Fruit fly (Drosophila melanogaster): Measurements from ENCODE around the gene tal-AA.

The tal-AA gene

dm6 chr3R:13793979-13794665 is 18.8 kb upstream of the tal-AA start (continued):
- peak; percentile 79 for TF ChIP-seq dmrt11E (tag; optimal IDR thresholded peaks at IDR 0.05)
- TF ChIP-seq sob (GFP tag; IDR thresholded peaks at IDR 0.05): peak; percentile 17; the same call in 1 of the 2 replicates
- no peak for TF ChIP-seq CG7786 (GFP tag; optimal IDR thresholded peaks at IDR 0.05)
- no peak for TF ChIP-seq sna (GFP tag; IDR thresholded peaks at IDR 0.05; ENCODE audit: partially characterized antibody)
- TF ChIP-seq CG15011 (GFP tag; optimal IDR thresholded peaks at IDR 0.05): peak; percentile 11
- TF ChIP-seq NC2β (GFP tag; optimal IDR thresholded peaks at IDR 0.05): peak; percentile 6
- TF ChIP-seq CG17912 (GFP tag; optimal IDR thresholded peaks at IDR 0.05): no peak
- peak; percentile 43 for TF ChIP-seq Dek (tag; optimal IDR thresholded peaks at IDR 0.05)
- TF ChIP-seq Opbp (GFP tag; IDR thresholded peaks at IDR 0.05; ENCODE audit: partially characterized antibody): no peak
- no peak for TF ChIP-seq Side (GFP tag; optimal IDR thresholded peaks at IDR 0.05)
- no peak for TF ChIP-seq tna (GFP tag; IDR thresholded peaks at IDR 0.05; ENCODE audit: partially characterized antibody)
- peak; percentile 31 for TF ChIP-seq CG3838 (GFP tag; optimal IDR thresholded peaks at IDR 0.05)
- TF ChIP-seq Sry-δ (GFP tag; optimal IDR thresholded peaks at IDR 0.05): no peak
- TF ChIP-seq gem (tag; optimal IDR thresholded peaks at IDR 0.05): peak; percentile 89
- no peak for TF ChIP-seq CG10565 (GFP tag; optimal IDR thresholded peaks at IDR 0.05)
- TF ChIP-seq fd64A (GFP tag; optimal IDR thresholded peaks at IDR 0.05): no peak
- TF ChIP-seq pb (GFP tag; optimal IDR thresholded peaks at IDR 0.05): no peak
- TF ChIP-seq CG4854 (GFP tag; optimal IDR thresholded peaks at IDR 0.05): no peak
- TF ChIP-seq CG18476 (GFP tag; optimal IDR thresholded peaks at IDR 0.05): peak; percentile 4
- TF ChIP-seq CG12659 (GFP tag; optimal IDR thresholded peaks at IDR 0.05): peak; percentile 37
- TF ChIP-seq CG9817 (tag; optimal IDR thresholded peaks at IDR 0.05): peak; percentile 33
- TF ChIP-seq CG15479 (GFP tag; optimal IDR thresholded peaks at IDR 0.05): no peak
- peak; percentile 83 for TF ChIP-seq unpg (GFP tag; optimal IDR thresholded peaks at IDR 0.05)
- peak; percentile 62 for TF ChIP-seq dysf (GFP tag; IDR thresholded peaks at IDR 0.05)
- no peak for TF ChIP-seq CG6765 (GFP tag; optimal IDR thresholded peaks at IDR 0.05)
- peak; percentile 57 for TF ChIP-seq salm (tag; optimal IDR thresholded peaks at IDR 0.05)
- TF ChIP-seq twi (tag; optimal IDR thresholded peaks at IDR 0.05): peak; percentile 35
- no peak for TF ChIP-seq vfl (GFP tag; optimal IDR thresholded peaks at IDR 0.05)
- TF ChIP-seq CG8944 (GFP tag; optimal IDR thresholded peaks at IDR 0.05): peak; percentile 18
- peak; percentile 57; the same call in 1 of the 3 replicates for TF ChIP-seq ase (GFP tag; IDR thresholded peaks at IDR 0.05)
- TF ChIP-seq trh (GFP tag; optimal IDR thresholded peaks at IDR 0.05): no peak
- TF ChIP-seq CG6854 (GFP tag; optimal IDR thresholded peaks at IDR 0.05): no peak
- peak; percentile 54 for TF ChIP-seq CG4707 (GFP tag; optimal IDR thresholded peaks at IDR 0.05)
- no peak for TF ChIP-seq wek (GFP tag; optimal IDR thresholded peaks at IDR 0.05)
- no peak for TF ChIP-seq Dfd (GFP tag; optimal IDR thresholded peaks at IDR 0.05)
- TF ChIP-seq CG8765 (GFP tag; IDR thresholded peaks at IDR 0.05): no peak
- TF ChIP-seq trem (tag; optimal IDR thresholded peaks at IDR 0.05): peak; percentile 66
- no peak for TF ChIP-seq Hand (GFP tag; optimal IDR thresholded peaks at IDR 0.05)
- TF ChIP-seq zen2 (GFP tag; IDR thresholded peaks at IDR 0.05; ENCODE audit: partially characterized antibody): no peak
- TF ChIP-seq CG6654 (GFP tag; optimal IDR thresholded peaks at IDR 0.05): no peak
- TF ChIP-seq MESR4 (GFP tag; optimal IDR thresholded peaks at IDR 0.05): no peak
- peak; percentile 28; the same call in 2 of the 3 replicates for TF ChIP-seq B-H1 (GFP tag; IDR thresholded peaks at IDR 0.05)
- no peak for TF ChIP-seq p53 (GFP tag; optimal IDR thresholded peaks at IDR 0.05)
- TF ChIP-seq jumu (GFP tag; optimal IDR thresholded peaks at IDR 0.05): no peak
- TF ChIP-seq CG13894 (tag; optimal IDR thresholded peaks at IDR 0.05): no peak
- peak; percentile 43 for TF ChIP-seq CG9727 (GFP tag; optimal IDR thresholded peaks at IDR 0.05)
- no peak for TF ChIP-seq Scr (GFP tag; IDR thresholded peaks at IDR 0.05; ENCODE audit: partially characterized antibody)
- TF ChIP-seq CG15601 (tag; optimal IDR thresholded peaks at IDR 0.05): peak; percentile 82
- no peak for TF ChIP-seq maf-S (GFP tag; optimal IDR thresholded peaks at IDR 0.05)
